Fruit fly (Drosophila melanogaster) whole organism: Measurements from ENCODE around the gene pic.

Experiments
- CG8478 ChIP-seq: fragments of >200 bp; optimal IDR thresholded peaks from 2 replicates; lab custom pipeline; 2018; ENCODE audit warnings: inconsistent platforms
- EcR ChIP-seq, 2 experiments: fragments of >200 bp; optimal IDR thresholded peaks; 2 replicates each; lab custom pipeline; 2017; ENCODE audit warnings: missing biosample characterization in 2 of 2, missing genetic modification characterization in 2 of 2, missing genetic modification reagents in 2 of 2
- pan ChIP-seq: fragments of >200 bp; optimal IDR thresholded peaks from 2 replicates; lab custom pipeline; 2017
- psq ChIP-seq: fragments of >200 bp; optimal IDR thresholded peaks from 2 replicates; lab custom pipeline; 2017
- usp ChIP-seq: fragments of >200 bp; optimal IDR thresholded peaks from 2 replicates; lab custom pipeline; 2017; ENCODE audit warnings: missing biosample characterization, missing genetic modification characterization, mixed read lengths

- TF ChIP-seq pan (lab: Kevin White, UChicago) = no peak
- no peak for TF ChIP-seq psq
- TF ChIP-seq usp = no peak
- TF ChIP-seq CG8478 (lab: Kevin White, UChicago) = no peak
- no peak for TF ChIP-seq EcR (GFP tag; optimal IDR thresholded peaks at IDR 0.05; lab: Kevin White, UChicago)
Observed at dm6 chr3R:13036064-13036463, 16.0 kb upstream of the pic start.
